Worm (Caenorhabditis elegans): ENCODE results near the gene str-254.

- TF ChIP-seq pha-4 (tag; optimal IDR thresholded peaks at IDR 0.05) (no peak), hlh-8 (tag; optimal IDR thresholded peaks at IDR 0.05) (no peak), ceh-30 (tag; optimal IDR thresholded peaks at IDR 0.05) (no peak), ceh-6 (GFP tag; optimal IDR thresholded peaks at IDR 0.05) (no peak)
Measured at ce11 chrV:16118601-16119000, 34.7 kb downstream of the str-254 start, which contains the start of gene str-103.
